Worm (Caenorhabditis elegans) whole organism, young adult: ENCODE data around the gene nhr-111.

Experiments
- B0336.3 ChIP-seq: fragments of 200-800 bp; sonication (Bioruptor generic); IDR thresholded peaks from 2 replicates; pipeline ENCODE4 v1.3.6; 2022; ENCODE audit warnings: missing genetic modification characterization, missing compliant biosample characterization
- F55B11.4 ChIP-seq: sonication (generic microtip); optimal IDR thresholded peaks from 2 replicates; lab custom pipeline; 2016; ENCODE audit warnings: missing compliant biosample characterization, missing genetic modification characterization, borderline replicate concordance; ENCODE audit not compliant: insufficient read depth
- Y53G8AR.9 ChIP-seq: fragments of 200-800 bp; sonication (Bioruptor generic); conservative IDR thresholded peaks from 2 replicates; pipeline ENCODE4 v1.3.6; 2022; ENCODE audit warnings: missing genetic modification reagents, missing genetic modification characterization, missing compliant biosample characterization
- hlh-26 ChIP-seq: fragments of 200-800 bp; sonication (Bioruptor generic); conservative IDR thresholded peaks from 2 replicates; pipeline ENCODE4 v1.3.6; 2022; ENCODE audit warnings: missing genetic modification reagents, missing genetic modification characterization, missing compliant biosample characterization
- snpc-1.3 ChIP-seq: sonication (generic microtip); optimal IDR thresholded peaks from 2 replicates; lab custom pipeline; 2017; ENCODE audit warnings: missing genetic modification characterization, mild to moderate bottlenecking, missing compliant biosample characterization, antibody characterized with exemption, moderate library complexity, missing genotype, missing genetic modification reagents; ENCODE audit not compliant: insufficient read depth
- snpc-3.4 ChIP-seq: sonication (generic microtip); optimal IDR thresholded peaks from 2 replicates; lab custom pipeline; 2017; ENCODE audit warnings: missing genetic modification characterization, mild to moderate bottlenecking, missing compliant biosample characterization, antibody characterized with exemption, moderate library complexity, missing genotype, missing genetic modification reagents
- snpc-4 ChIP-seq, 5 experiments: fragments of 150-350 bp in 1 of 5; sonication (generic microtip) in 4 of 5; optimal IDR thresholded peaks; 2 replicates each; lab custom pipeline; 2014 to 2018; ENCODE audit warnings: missing genetic modification characterization in 5 of 5, missing biosample characterization in 3 of 5, antibody characterized with exemption in 2 of 5, mild to moderate bottlenecking in 2 of 5, missing compliant biosample characterization in 2 of 5, missing genotype in 2 of 5, moderate library complexity in 2 of 5, missing genetic modification reagents in 1 of 5

ce11 chrV:16165936-16166335, 41.3 kb upstream of the nhr-111 start, which contains the start of gene str-108:
- TF ChIP-seq snpc-1.3 (no peak), B0336.3 (GFP tag; lab: Robert Waterston, UW) (no peak), Y53G8AR.9 (GFP tag; lab: Robert Waterston, UW) (no peak), F55B11.4 (tag; lab: Kevin White, UChicago) (no peak), hlh-26 (GFP tag; lab: Robert Waterston, UW) (no peak), snpc-4 (GFP tag; optimal IDR thresholded peaks at IDR 0.05; lab: Kevin White, UChicago) (no peak), snpc-4 (tag; optimal IDR thresholded peaks at IDR 0.05; lab: Kevin White, UChicago) (no peak), snpc-3.4 (no peak)
